Worm (Caenorhabditis elegans) whole organism, L2 larva: ENCODE data around the gene F58B4.2.

Experiments used
- C34F6.9 ChIP-seq: fragments of 150-350 bp; optimal IDR thresholded peaks from 2 replicates; lab custom pipeline; 2014; ENCODE audit warnings: missing biosample characterization, missing genetic modification characterization
- R02D3.7 ChIP-seq: fragments of 150-350 bp; optimal IDR thresholded peaks from 2 replicates; lab custom pipeline; 2014; ENCODE audit warnings: missing biosample characterization, missing genetic modification characterization
- Y55F3AM.14 ChIP-seq: fragments of 200-800 bp; sonication (Bioruptor generic); optimal IDR thresholded peaks from 2 replicates; lab custom pipeline; 2018; ENCODE audit warnings: mild to moderate bottlenecking, missing genetic modification characterization, missing compliant biosample characterization
- aly-2 ChIP-seq: fragments of 150-350 bp; optimal IDR thresholded peaks from 2 replicates; lab custom pipeline; 2014; ENCODE audit warnings: missing biosample characterization, missing genetic modification characterization
- ama-1 ChIP-seq: fragments of 150-350 bp; optimal IDR thresholded peaks from 2 replicates; lab custom pipeline; 2018; ENCODE audit warnings: inconsistent platforms
- ceh-16 ChIP-seq: fragments of 150-350 bp; optimal IDR thresholded peaks from 2 replicates; lab custom pipeline; 2014; ENCODE audit warnings: missing biosample characterization, missing genetic modification characterization
- ceh-82 ChIP-seq: fragments of 150-350 bp; optimal IDR thresholded peaks from 2 replicates; lab custom pipeline; 2014; ENCODE audit warnings: missing biosample characterization, missing genetic modification characterization
- dmd-4 ChIP-seq: sonication (generic microtip); optimal IDR thresholded peaks from 2 replicates; lab custom pipeline; 2017; ENCODE audit warnings: missing biosample characterization, missing genetic modification characterization
- elt-1 ChIP-seq: fragments of 150-350 bp; optimal IDR thresholded peaks from 2 replicates; lab custom pipeline; 2014; ENCODE audit warnings: missing biosample characterization, missing genetic modification characterization
- fos-1 ChIP-seq: fragments of 150-350 bp; optimal IDR thresholded peaks from 2 replicates; lab custom pipeline; 2014; ENCODE audit warnings: missing biosample characterization, missing genetic modification characterization
- lin-11 ChIP-seq: fragments of 150-350 bp; sonication (generic microtip); optimal IDR thresholded peaks from 2 replicates; lab custom pipeline; 2014; ENCODE audit warnings: missing biosample characterization, missing genetic modification characterization, inconsistent platforms, mixed read lengths
- lin-39 ChIP-seq: fragments of 150-350 bp; optimal IDR thresholded peaks from 2 replicates; lab custom pipeline; 2014; ENCODE audit warnings: missing biosample characterization, missing genetic modification reagents, missing genetic modification characterization
- lsy-2 ChIP-seq, 2 experiments: fragments of 150-350 bp in 1 of 2; sonication (generic microtip) in 1 of 2; optimal IDR thresholded peaks; 2 replicates each; lab custom pipeline; 2014 to 2017; ENCODE audit warnings: missing biosample characterization in 2 of 2, missing genetic modification characterization in 2 of 2
- mbf-1 ChIP-seq: sonication (generic microtip); optimal IDR thresholded peaks from 2 replicates; lab custom pipeline; 2017; ENCODE audit warnings: missing biosample characterization, missing genetic modification characterization
- mdl-1 ChIP-seq, 2 experiments: fragments of 150-350 bp in 1 of 2; sonication (generic microtip) in 1 of 2; optimal IDR thresholded peaks; 2 replicates each; lab custom pipeline; 2017; ENCODE audit warnings: missing biosample characterization in 2 of 2, missing genetic modification characterization in 2 of 2
- nhr-10 ChIP-seq: sonication (generic microtip); optimal IDR thresholded peaks from 2 replicates; lab custom pipeline; 2017; ENCODE audit warnings: missing biosample characterization, missing genetic modification characterization
- nhr-11 ChIP-seq: fragments of 150-350 bp; optimal IDR thresholded peaks from 2 replicates; lab custom pipeline; 2014; ENCODE audit warnings: missing biosample characterization, missing genetic modification characterization
- nhr-12 ChIP-seq: fragments of 150-350 bp; optimal IDR thresholded peaks from 2 replicates; lab custom pipeline; 2014; ENCODE audit warnings: missing biosample characterization, missing genetic modification characterization
- nhr-129 ChIP-seq: fragments of 150-350 bp; optimal IDR thresholded peaks from 2 replicates; lab custom pipeline; 2014; ENCODE audit warnings: missing biosample characterization, missing genetic modification characterization
- nhr-21 ChIP-seq: fragments of 150-350 bp; optimal IDR thresholded peaks from 2 replicates; lab custom pipeline; 2014; ENCODE audit warnings: missing biosample characterization, missing genetic modification characterization
- nhr-23 ChIP-seq: fragments of 150-350 bp; optimal IDR thresholded peaks from 2 replicates; lab custom pipeline; 2014; ENCODE audit warnings: missing biosample characterization, missing genetic modification reagents, missing genetic modification characterization
- nhr-237 ChIP-seq: fragments of 150-350 bp; optimal IDR thresholded peaks from 2 replicates; lab custom pipeline; 2014; ENCODE audit warnings: missing biosample characterization, missing genetic modification characterization
- nhr-25 ChIP-seq: fragments of 150-350 bp; sonication (generic microtip); optimal IDR thresholded peaks from 3 replicates; lab custom pipeline; 2014; ENCODE audit warnings: missing biosample characterization, missing genetic modification characterization
- nhr-77 ChIP-seq: fragments of 150-350 bp; optimal IDR thresholded peaks from 2 replicates; lab custom pipeline; 2014; ENCODE audit warnings: missing biosample characterization, missing genetic modification characterization
- peb-1 ChIP-seq: fragments of 150-350 bp; optimal IDR thresholded peaks from 2 replicates; lab custom pipeline; 2014; ENCODE audit warnings: missing biosample characterization, missing genetic modification characterization
- sem-4 ChIP-seq: fragments of 150-350 bp; optimal IDR thresholded peaks from 2 replicates; lab custom pipeline; 2014; ENCODE audit warnings: missing biosample characterization, missing genetic modification reagents, missing genetic modification characterization
- skn-1 ChIP-seq: sonication (generic microtip); optimal IDR thresholded peaks from 2 replicates; lab custom pipeline; 2017; ENCODE audit warnings: missing biosample characterization, missing genetic modification characterization
- sma-3 ChIP-seq: sonication (generic microtip); optimal IDR thresholded peaks from 2 replicates; lab custom pipeline; 2016; ENCODE audit warnings: missing genetic modification reagents, missing genetic modification characterization, missing compliant biosample characterization
- snpc-4 ChIP-seq: fragments of 150-350 bp; optimal IDR thresholded peaks from 2 replicates; lab custom pipeline; 2014; ENCODE audit warnings: missing biosample characterization, missing genetic modification characterization
- unc-55 ChIP-seq: fragments of 150-350 bp; sonication (generic microtip); optimal IDR thresholded peaks from 3 replicates; lab custom pipeline; 2014; ENCODE audit warnings: missing biosample characterization, missing genetic modification reagents, missing genetic modification characterization
- unc-62 ChIP-seq: fragments of 150-350 bp; optimal IDR thresholded peaks from 2 replicates; lab custom pipeline; 2014; ENCODE audit warnings: missing biosample characterization, missing genetic modification reagents, missing genetic modification characterization
- zag-1 ChIP-seq: fragments of 150-350 bp; optimal IDR thresholded peaks from 2 replicates; lab custom pipeline; 2014; ENCODE audit warnings: missing biosample characterization, missing genetic modification characterization
- ztf-4 ChIP-seq: fragments of 150-350 bp; optimal IDR thresholded peaks from 2 replicates; lab custom pipeline; 2014; ENCODE audit warnings: missing biosample characterization, missing genetic modification characterization

The F58B4.2 gene

ce11 chrV:10903748-10904147, 14.5 kb downstream of the F58B4.2 start, which contains the start of gene F32D8.15:
F32D8.15 (plus strand) TSS chrV:10904048.
- TF ChIP-seq sma-3 (GFP tag; lab: Kevin White, UChicago): no peak
- TF ChIP-seq mdl-1 (tag; optimal IDR thresholded peaks at IDR 0.05; lab: Kevin White, UChicago): no peak
- TF ChIP-seq snpc-4: no peak
- TF ChIP-seq peb-1 (tag; lab: Kevin White, UChicago): no peak
- no peak for TF ChIP-seq Y55F3AM.14 (GFP tag; lab: Kevin White, UChicago)
- no peak for TF ChIP-seq sem-4 (tag; lab: Kevin White, UChicago)
- no peak for TF ChIP-seq skn-1
- TF ChIP-seq ztf-4 (tag; lab: Kevin White, UChicago): no peak
- no peak for TF ChIP-seq lin-39 (tag; lab: Kevin White, UChicago)
- TF ChIP-seq lsy-2 (tag; optimal IDR thresholded peaks at IDR 0.05; lab: Kevin White, UChicago): no peak
- no peak for TF ChIP-seq fos-1 (tag; lab: Kevin White, UChicago)
- no peak for TF ChIP-seq lin-11
- TF ChIP-seq elt-1: no peak
- no peak for TF ChIP-seq nhr-237 (tag; lab: Kevin White, UChicago)
- TF ChIP-seq nhr-25 (tag; lab: Kevin White, UChicago): no peak

- TF ChIP-seq nhr-12: no peak
- no peak for TF ChIP-seq nhr-237 (tag; lab: Kevin White, UChicago)
- TF ChIP-seq aly-2 (tag; lab: Kevin White, UChicago): no peak
- no peak for TF ChIP-seq sma-3 (GFP tag; lab: Kevin White, UChicago)
- TF ChIP-seq mbf-1 (tag; lab: Kevin White, UChicago): no peak
- TF ChIP-seq nhr-129 (tag; lab: Kevin White, UChicago): no peak
- no peak for TF ChIP-seq snpc-4
- TF ChIP-seq C34F6.9 (tag; lab: Kevin White, UChicago): no peak
- TF ChIP-seq zag-1: no peak
- no peak for TF ChIP-seq lin-11
- TF ChIP-seq nhr-23 (tag; lab: Kevin White, UChicago): no peak
- no peak for TF ChIP-seq lin-39 (tag; lab: Kevin White, UChicago)
- TF ChIP-seq Y55F3AM.14 (GFP tag; lab: Kevin White, UChicago): no peak
- no peak for TF ChIP-seq dmd-4 (tag; lab: Kevin White, UChicago)
- no peak for TF ChIP-seq nhr-11 (tag; lab: Kevin White, UChicago)
- TF ChIP-seq ama-1: no peak
- no peak for TF ChIP-seq ztf-4 (tag; lab: Kevin White, UChicago)
- TF ChIP-seq nhr-21 (tag; lab: Kevin White, UChicago): no peak
Measured at ce11 chrV:10902682-10903081, 15.6 kb downstream of the F58B4.2 start, which contains the start of gene F32D8.8. F32D8.8 (minus strand) TSS chrV:10902782.

ce11 chrV:10901125-10901524, 17.1 kb downstream of the F58B4.2 start, which contains the start of gene spp-16:
spp-16 (minus strand) TSS chrV:10901303.
- no peak for TF ChIP-seq nhr-77 (tag; lab: Kevin White, UChicago)
- TF ChIP-seq nhr-10 (tag; lab: Kevin White, UChicago): no peak
- TF ChIP-seq ztf-4 (tag; lab: Kevin White, UChicago): no peak
- TF ChIP-seq snpc-4: no peak
- TF ChIP-seq ceh-16: no peak
- TF ChIP-seq fos-1 (tag; lab: Kevin White, UChicago): peak; percentile 37
- TF ChIP-seq ceh-82: no peak

DNA sequence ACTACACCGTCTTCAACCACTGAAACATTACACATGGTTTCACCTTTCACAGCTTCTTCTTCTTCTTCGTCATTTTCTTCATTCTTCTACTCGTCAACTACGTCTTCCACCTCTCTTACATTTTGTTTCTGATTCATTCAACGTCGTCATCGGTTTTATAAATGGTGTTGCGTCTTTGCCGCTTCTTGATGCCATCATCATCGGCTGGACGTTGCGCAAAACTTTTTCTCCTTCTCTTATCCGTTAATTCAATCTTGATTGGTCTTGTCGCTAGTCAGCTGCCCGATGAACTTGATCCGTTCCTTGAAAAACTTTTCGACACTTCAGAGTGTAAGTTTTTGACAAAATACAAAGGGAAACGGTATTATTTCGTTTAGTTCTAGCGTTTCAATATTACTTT, 19.6 kb downstream of the F58B4.2 start:
- TF ChIP-seq nhr-25 (tag; lab: Kevin White, UChicago) (peak; percentile 34), R02D3.7 (no peak), ceh-16 (peak; percentile 24), skn-1 (no peak)

DNA sequence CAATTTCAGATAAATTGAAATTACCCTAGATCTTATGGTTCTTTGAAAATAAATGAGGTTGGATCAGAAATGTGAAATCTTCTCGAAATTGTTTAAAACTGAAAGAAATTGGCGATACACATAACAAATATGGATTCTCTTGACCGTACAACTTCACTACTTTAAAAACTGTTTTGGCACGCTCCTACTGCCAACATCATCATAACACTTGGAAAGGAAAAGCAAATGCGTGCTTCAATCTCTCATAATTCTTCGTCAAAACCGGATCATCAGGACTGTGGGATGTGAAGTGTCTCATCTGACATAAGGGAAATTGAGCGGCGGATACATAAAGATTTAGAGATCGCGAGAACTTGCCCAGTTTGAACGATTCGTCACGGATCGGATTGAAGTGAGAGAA, 20.2 kb downstream of the F58B4.2 start, which contains the start of gene F32D8.7:
Gene F32D8.7 (plus strand): TSS at position 329 of the 400 bp plus-strand sequence.
- no peak for TF ChIP-seq peb-1 (tag; lab: Kevin White, UChicago)
- TF ChIP-seq C34F6.9 (tag; lab: Kevin White, UChicago): no peak
- no peak for TF ChIP-seq skn-1
- TF ChIP-seq unc-55 (GFP tag; lab: Kevin White, UChicago): no peak
- no peak for TF ChIP-seq nhr-129 (tag; lab: Kevin White, UChicago)
- TF ChIP-seq fos-1 (tag; lab: Kevin White, UChicago): no peak
- no peak for TF ChIP-seq nhr-21 (tag; lab: Kevin White, UChicago)
- no peak for TF ChIP-seq nhr-10 (tag; lab: Kevin White, UChicago)
- no peak for TF ChIP-seq elt-1
- no peak for TF ChIP-seq unc-62 (GFP tag; lab: Kevin White, UChicago)
- TF ChIP-seq, all 48 proteins: peak for 0
